Fruit fly (Drosophila melanogaster): ENCODE measurements around the gene Vml.

The Vml gene

DNA sequence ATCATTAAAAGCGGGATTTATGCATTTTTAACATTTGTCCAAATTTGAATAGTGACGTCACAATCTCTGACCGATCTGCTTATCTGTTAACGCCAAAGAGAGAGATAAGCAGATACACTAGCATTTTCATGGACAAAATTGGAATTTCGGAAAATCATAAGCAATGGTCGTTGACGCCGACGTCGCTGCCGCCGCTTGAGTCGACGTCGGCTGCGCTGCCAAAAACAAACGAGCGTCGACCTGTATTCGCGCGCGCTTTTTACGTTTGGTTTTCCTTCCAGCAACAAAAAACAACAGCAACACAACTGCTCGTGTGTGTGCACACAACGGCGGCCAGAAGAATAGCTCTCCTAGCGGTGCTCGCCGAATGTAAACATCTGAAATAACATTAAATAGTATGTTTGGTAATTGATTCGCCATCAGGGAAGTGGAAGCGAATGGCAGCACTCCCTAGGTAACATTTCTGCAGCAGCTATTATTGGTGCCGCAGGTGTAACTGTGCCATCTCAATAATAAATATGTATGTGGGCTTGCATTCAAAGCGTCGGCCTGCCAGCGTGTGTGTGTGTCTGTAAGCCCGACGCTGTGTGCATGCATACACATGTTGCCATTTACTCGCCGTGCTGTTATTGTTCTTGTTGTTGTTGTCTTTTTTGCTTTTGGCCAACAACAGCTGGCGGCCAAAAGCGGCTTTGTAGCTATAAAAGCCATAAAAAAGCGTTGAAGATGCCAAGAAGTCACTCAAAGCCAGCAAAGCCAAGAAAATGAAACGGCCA, 24.9 kb downstream of the Vml start (continued):
- TF ChIP-seq vfl (GFP tag; optimal IDR thresholded peaks at IDR 0.05) (peak; percentile 88), CG9876 (GFP tag; optimal IDR thresholded peaks at IDR 0.05) (peak; percentile 61), z (GFP tag; IDR thresholded peaks at IDR 0.05) (no peak), Max (GFP tag; optimal IDR thresholded peaks at IDR 0.05) (peak; percentile 84), Hr39 (optimal IDR thresholded peaks at IDR 0.05) (no peak), Scr (GFP tag; IDR thresholded peaks at IDR 0.05; ENCODE audit: partially characterized antibody) (no peak), Poxn (GFP tag; IDR thresholded peaks at IDR 0.05) (peak; percentile 72), ind (GFP tag; optimal IDR thresholded peaks at IDR 0.05) (peak; percentile 87), Hmx (GFP tag; optimal IDR thresholded peaks at IDR 0.05) (peak; percentile 60), fd64A (GFP tag; optimal IDR thresholded peaks at IDR 0.05) (peak; percentile 94), C15 (GFP tag; IDR thresholded peaks at IDR 0.05) (peak; percentile 87; the same call in 2 of the 3 replicates), slou (GFP tag; optimal IDR thresholded peaks at IDR 0.05) (peak; percentile 66), wdn (GFP tag; IDR thresholded peaks at IDR 0.05) (peak; percentile 95), CG3407 (GFP tag; optimal IDR thresholded peaks at IDR 0.05) (peak; percentile 95), CG11723 (GFP tag; optimal IDR thresholded peaks at IDR 0.05) (peak; percentile 92), insv (GFP tag; optimal IDR thresholded peaks at IDR 0.05) (peak in 1 of 2 experiments; percentile 45), CG31441 (GFP tag; IDR thresholded peaks at IDR 0.05) (peak; percentile 92), eve (GFP tag; optimal IDR thresholded peaks at IDR 0.05) (peak in 1 of 2 experiments; percentile 93), CG7963 (GFP tag; IDR thresholded peaks at IDR 0.05; ENCODE audit: partially characterized antibody) (no peak), Jarid2 (GFP tag; optimal IDR thresholded peaks at IDR 0.05) (peak; percentile 83), HmgZ (tag; optimal IDR thresholded peaks at IDR 0.05) (peak; percentile 94), D (optimal IDR thresholded peaks at IDR 0.05) (no peak), D (GFP tag; optimal IDR thresholded peaks at IDR 0.05) (peak; percentile 95), lmd (GFP tag; IDR thresholded peaks at IDR 0.05) (peak; percentile 98), ken (GFP tag; IDR thresholded peaks at IDR 0.05) (peak; percentile 99), cad (GFP tag; optimal IDR thresholded peaks at IDR 0.05) (no peak), her (GFP tag; optimal IDR thresholded peaks at IDR 0.05) (peak; percentile 85), CrebB (tag; optimal IDR thresholded peaks at IDR 0.05) (peak; percentile 94), trem (tag; optimal IDR thresholded peaks at IDR 0.05) (peak; percentile 83), fd102C (GFP tag; optimal IDR thresholded peaks at IDR 0.05) (peak; percentile 69), CG2875 (GFP tag; optimal IDR thresholded peaks at IDR 0.05) (peak; percentile 96), slp2 (GFP tag; optimal IDR thresholded peaks at IDR 0.05) (peak; percentile 95), CG5245 (GFP tag; optimal IDR thresholded peaks at IDR 0.05) (peak; percentile 90), CG8478 (optimal IDR thresholded peaks at IDR 0.05) (no peak), Myb (GFP tag; optimal IDR thresholded peaks at IDR 0.05) (peak; percentile 81), dysf (GFP tag; IDR thresholded peaks at IDR 0.05) (peak; percentile 97), amos (GFP tag; IDR thresholded peaks at IDR 0.05; ENCODE audit: partially characterized antibody) (no peak), onecut (GFP tag; IDR thresholded peaks at IDR 0.05) (peak; percentile 94), pita (GFP tag; optimal IDR thresholded peaks at IDR 0.05) (no peak), CG7987 (GFP tag; optimal IDR thresholded peaks at IDR 0.05) (peak; percentile 88), ERR (GFP tag; optimal IDR thresholded peaks at IDR 0.05) (peak; percentile 68), CG1233 (GFP tag; optimal IDR thresholded peaks at IDR 0.05) (peak; percentile 92), CG32767 (GFP tag; IDR thresholded peaks at IDR 0.05) (peak; percentile 98), Atf6 (GFP tag; IDR thresholded peaks at IDR 0.05) (peak; percentile 95), unpg (GFP tag; optimal IDR thresholded peaks at IDR 0.05) (peak; percentile 97), CG10321 (GFP tag; IDR thresholded peaks at IDR 0.05) (peak; percentile 84), bcd (GFP tag; optimal IDR thresholded peaks at IDR 0.05) (peak; percentile 95), gcm (GFP tag; optimal IDR thresholded peaks at IDR 0.05) (peak; percentile 94), nau (GFP tag; optimal IDR thresholded peaks at IDR 0.05) (peak; percentile 94), BEAF-32 (GFP tag; optimal IDR thresholded peaks at IDR 0.05) (peak; percentile 9), jumu (GFP tag; optimal IDR thresholded peaks at IDR 0.05) (peak; percentile 90)

All from whole organism, embryonic.